Worm (Caenorhabditis elegans) whole organism, L3 larva: Measurements from ENCODE around the gene cal-7.

Experiments used
- ZK546.5 ChIP-seq: sonication (generic microtip); optimal IDR thresholded peaks from 2 replicates; lab custom pipeline; 2017; ENCODE audit warnings: missing biosample characterization, missing genetic modification characterization
- ama-1 ChIP-seq: fragments of 150-350 bp; optimal IDR thresholded peaks from 2 replicates; lab custom pipeline; 2018
- ceh-16 ChIP-seq: sonication (generic microtip); optimal IDR thresholded peaks from 2 replicates; lab custom pipeline; 2017; ENCODE audit warnings: missing biosample characterization, missing genetic modification characterization
- ceh-28 ChIP-seq: fragments of 150-350 bp; optimal IDR thresholded peaks from 2 replicates; lab custom pipeline; 2014; ENCODE audit warnings: missing biosample characterization, missing genetic modification reagents, missing genetic modification characterization
- ceh-82 ChIP-seq: fragments of 150-350 bp; optimal IDR thresholded peaks from 2 replicates; lab custom pipeline; 2014; ENCODE audit warnings: missing biosample characterization, missing genetic modification characterization
- ceh-9 ChIP-seq: sonication (generic microtip); optimal IDR thresholded peaks from 2 replicates; lab custom pipeline; 2018; ENCODE audit warnings: missing biosample characterization, missing genetic modification characterization
- daf-12 ChIP-seq: fragments of 150-350 bp; optimal IDR thresholded peaks from 2 replicates; lab custom pipeline; 2014; ENCODE audit warnings: missing biosample characterization, missing genetic modification reagents, missing genetic modification characterization
- egl-27 ChIP-seq: sonication (generic microtip); optimal IDR thresholded peaks from 4 replicates; lab custom pipeline; 2017; ENCODE audit warnings: missing biosample characterization, missing genetic modification reagents, missing genetic modification characterization
- elt-1 ChIP-seq: fragments of 150-350 bp; optimal IDR thresholded peaks from 2 replicates; lab custom pipeline; 2014; ENCODE audit warnings: missing biosample characterization, missing genetic modification characterization
- elt-2 ChIP-seq: sonication (generic microtip); optimal IDR thresholded peaks from 2 replicates; lab custom pipeline; 2016; ENCODE audit warnings: missing genetic modification reagents, mild to moderate bottlenecking, missing genetic modification characterization, missing compliant biosample characterization
- elt-3 ChIP-seq, 3 experiments: fragments of 150-350 bp in 1 of 3; sonication (generic microtip) in 2 of 3; optimal IDR thresholded peaks; 2 replicates in 2 of 3; 4 replicates in 1 of 3; lab custom pipeline; 2014 to 2017; ENCODE audit warnings: missing biosample characterization in 3 of 3, missing genetic modification characterization in 3 of 3
- eor-1 ChIP-seq, 2 experiments: fragments of 150-350 bp; optimal IDR thresholded peaks; 2 replicates each; lab custom pipeline; 2014 to 2018; ENCODE audit warnings: missing biosample characterization in 2 of 2, missing genetic modification characterization in 2 of 2
- fkh-10 ChIP-seq: sonication (generic microtip); optimal IDR thresholded peaks from 2 replicates; lab custom pipeline; 2017; ENCODE audit warnings: missing biosample characterization, missing genetic modification reagents, missing genetic modification characterization
- fos-1 ChIP-seq: fragments of 150-350 bp; optimal IDR thresholded peaks from 2 replicates; lab custom pipeline; 2014; ENCODE audit warnings: missing biosample characterization, missing genetic modification characterization
- hmg-11 ChIP-seq: sonication (generic microtip); optimal IDR thresholded peaks from 2 replicates; lab custom pipeline; 2016; ENCODE audit warnings: missing genetic modification characterization, missing compliant biosample characterization
- jun-1 ChIP-seq: fragments of 150-350 bp; optimal IDR thresholded peaks from 2 replicates; lab custom pipeline; 2014; ENCODE audit warnings: missing biosample characterization, missing genetic modification reagents, missing genetic modification characterization
- lin-15B ChIP-seq: fragments of 150-350 bp; optimal IDR thresholded peaks from 2 replicates; lab custom pipeline; 2014; ENCODE audit warnings: missing biosample characterization, missing genetic modification characterization
- lin-39 ChIP-seq: fragments of 150-350 bp; optimal IDR thresholded peaks from 2 replicates; lab custom pipeline; 2018; ENCODE audit warnings: missing biosample characterization, missing genetic modification reagents, missing genetic modification characterization
- lsy-12 ChIP-seq: sonication (generic microtip); optimal IDR thresholded peaks from 2 replicates; lab custom pipeline; 2016; ENCODE audit warnings: mild to moderate bottlenecking, missing genetic modification characterization, missing compliant biosample characterization
- mml-1 ChIP-seq: fragments of 150-350 bp; sonication (generic microtip); optimal IDR thresholded peaks from 3 replicates; lab custom pipeline; 2014; ENCODE audit warnings: missing biosample characterization, missing genetic modification characterization
- nfya-1 ChIP-seq: sonication (generic microtip); optimal IDR thresholded peaks from 2 replicates; lab custom pipeline; 2017; ENCODE audit warnings: missing genetic modification characterization, mild to moderate bottlenecking, missing compliant biosample characterization, antibody characterized with exemption, moderate library complexity; ENCODE audit not compliant: insufficient read depth
- nhr-12 ChIP-seq: fragments of 150-350 bp; optimal IDR thresholded peaks from 2 replicates; lab custom pipeline; 2014; ENCODE audit warnings: missing biosample characterization, missing genetic modification characterization
- nhr-23 ChIP-seq: fragments of 150-350 bp; optimal IDR thresholded peaks from 2 replicates; lab custom pipeline; 2014; ENCODE audit warnings: missing biosample characterization, missing genetic modification reagents, missing genetic modification characterization
- nhr-28 ChIP-seq: fragments of 150-350 bp; optimal IDR thresholded peaks from 2 replicates; lab custom pipeline; 2014; ENCODE audit warnings: missing biosample characterization, missing genetic modification characterization
- nhr-43 ChIP-seq: sonication (generic microtip); optimal IDR thresholded peaks from 2 replicates; lab custom pipeline; 2016; ENCODE audit warnings: mild to moderate bottlenecking, missing genetic modification characterization, missing compliant biosample characterization; ENCODE audit not compliant: poor library complexity, severe bottlenecking
- nhr-76 ChIP-seq: fragments of 150-350 bp; sonication (generic microtip); optimal IDR thresholded peaks from 5 replicates; lab custom pipeline; 2014; ENCODE audit warnings: missing biosample characterization, missing genetic modification characterization
- pha-4 ChIP-seq: fragments of 150-350 bp; optimal IDR thresholded peaks from 2 replicates; lab custom pipeline; 2014; ENCODE audit warnings: missing biosample characterization, missing genetic modification reagents, missing genetic modification characterization
- pqm-1 ChIP-seq: fragments of 150-350 bp; optimal IDR thresholded peaks from 2 replicates; lab custom pipeline; 2017; ENCODE audit warnings: missing biosample characterization, missing genetic modification characterization, inconsistent platforms
- sea-2 ChIP-seq: fragments of 150-350 bp; sonication (generic microtip); optimal IDR thresholded peaks from 4 replicates; lab custom pipeline; 2014; ENCODE audit warnings: missing biosample characterization, missing genetic modification reagents, missing genetic modification characterization
- skn-1 ChIP-seq: fragments of 150-350 bp; optimal IDR thresholded peaks from 2 replicates; lab custom pipeline; 2014; ENCODE audit warnings: missing biosample characterization, missing genetic modification characterization
- snpc-4 ChIP-seq: fragments of 150-350 bp; optimal IDR thresholded peaks from 2 replicates; lab custom pipeline; 2014; ENCODE audit warnings: missing biosample characterization, missing genetic modification characterization
- tbx-2 ChIP-seq: sonication (generic microtip); optimal IDR thresholded peaks from 2 replicates; lab custom pipeline; 2016; ENCODE audit warnings: mild to moderate bottlenecking, missing genetic modification characterization, missing compliant biosample characterization
- unc-62 ChIP-seq: fragments of 150-350 bp; sonication (generic microtip); optimal IDR thresholded peaks from 4 replicates; lab custom pipeline; 2014; ENCODE audit warnings: missing biosample characterization, missing genetic modification reagents, missing genetic modification characterization
- zag-1 ChIP-seq: fragments of 150-350 bp; optimal IDR thresholded peaks from 2 replicates; lab custom pipeline; 2014; ENCODE audit warnings: missing biosample characterization, missing genetic modification characterization
- ztf-11 ChIP-seq: fragments of 150-350 bp; optimal IDR thresholded peaks from 2 replicates; lab custom pipeline; 2014; ENCODE audit warnings: missing biosample characterization, missing genetic modification characterization

Gene cal-7

ce11 chrV:9733920-9734454 lies at the start of gene cal-7:
TSS of gene cal-7 (plus strand) at chrV:9734103.
- TF ChIP-seq skn-1 (no peak), lin-39 (tag; lab: Kevin White, UChicago) (no peak), tbx-2 (tag; lab: Kevin White, UChicago) (peak; percentile 27), egl-27 (tag; lab: Kevin White, UChicago) (no peak), fkh-10 (GFP tag; lab: Kevin White, UChicago) (peak; percentile 1), elt-1 (no peak), lsy-12 (tag; lab: Kevin White, UChicago) (peak; percentile 12), ceh-9 (tag; lab: Kevin White, UChicago) (no peak), pha-4 (tag; lab: Kevin White, UChicago) (peak; percentile 1), pqm-1 (tag; lab: Kevin White, UChicago) (no peak), ceh-28 (peak; percentile 30), nhr-28 (tag; lab: Kevin White, UChicago) (no peak), ama-1 (lab: Kevin White, UChicago) (peak; percentile 46), nfya-1 (tag; lab: Kevin White, UChicago) (no peak), elt-3 (tag; optimal IDR thresholded peaks at IDR 0.05; lab: Kevin White, UChicago) (no peak), mml-1 (tag; lab: Kevin White, UChicago) (no peak), zag-1 (tag; lab: Kevin White, UChicago) (no peak), elt-2 (tag; lab: Kevin White, UChicago) (no peak)

ce11 chrV:9685559-9685958 lies 48.3 kb upstream of the cal-7 start, which contains the start of gene ZK287.4:
TSS of gene ZK287.4 (minus strand) at chrV:9685659.
- no peak for TF ChIP-seq lin-15B
- TF ChIP-seq fos-1 (tag; lab: Kevin White, UChicago), result no peak
- no peak for TF ChIP-seq ceh-16 (tag; lab: Kevin White, UChicago)
- no peak for TF ChIP-seq nhr-12 (tag; lab: Kevin White, UChicago)
- TF ChIP-seq unc-62, result no peak
- TF ChIP-seq daf-12 (tag; lab: Kevin White, UChicago), result no peak
- no peak for TF ChIP-seq lin-39 (tag; lab: Kevin White, UChicago)
- TF ChIP-seq ceh-82 (tag; lab: Kevin White, UChicago), result no peak
- TF ChIP-seq eor-1 (tag; optimal IDR thresholded peaks at IDR 0.05; lab: Kevin White, UChicago), result no peak
- TF ChIP-seq nhr-43 (tag; lab: Kevin White, UChicago), result no peak
- TF ChIP-seq mml-1 (tag; lab: Kevin White, UChicago), result no peak
- no peak for TF ChIP-seq ztf-11
- no peak for TF ChIP-seq zag-1 (tag; lab: Kevin White, UChicago)
- no peak for TF ChIP-seq jun-1
- no peak for TF ChIP-seq nhr-23 (tag; lab: Kevin White, UChicago)
- TF ChIP-seq elt-1, result no peak
- TF ChIP-seq pha-4 (tag; lab: Kevin White, UChicago), result no peak

DNA sequence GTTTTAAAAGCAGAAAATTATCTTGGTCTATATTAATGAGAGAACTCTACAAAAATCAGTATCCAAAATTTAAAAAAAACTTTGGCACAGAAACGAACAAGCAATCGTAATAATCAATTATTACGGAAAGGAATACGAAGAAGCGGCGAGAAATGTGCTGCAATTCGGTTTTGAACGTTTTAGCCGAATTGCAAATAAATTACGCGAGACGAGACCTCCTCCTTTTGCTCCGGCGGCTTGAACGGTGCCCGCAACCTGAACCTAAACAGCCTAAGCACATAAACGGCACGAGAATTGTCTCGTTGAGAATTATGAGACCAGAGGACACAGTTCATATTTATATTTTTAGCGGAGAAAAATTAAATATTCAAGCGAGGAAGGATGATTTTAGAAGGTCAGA lies 44.5 kb upstream of the cal-7 start:
- TF ChIP-seq ama-1 (lab: Kevin White, UChicago) (peak; percentile 32), nhr-43 (tag; lab: Kevin White, UChicago) (no peak)

- no peak for TF ChIP-seq ceh-28
- no peak for TF ChIP-seq ama-1 (lab: Kevin White, UChicago)
- no peak for TF ChIP-seq snpc-4 (tag; lab: Kevin White, UChicago)
- TF ChIP-seq ceh-82 (tag; lab: Kevin White, UChicago), result no peak
- no peak for TF ChIP-seq lin-39 (tag; lab: Kevin White, UChicago)
- no peak for TF ChIP-seq nfya-1 (tag; lab: Kevin White, UChicago)
- TF ChIP-seq jun-1, result no peak
- no peak for TF ChIP-seq unc-62
- TF ChIP-seq sea-2 (GFP tag; lab: Kevin White, UChicago), result no peak
- no peak for TF ChIP-seq skn-1
- no peak for TF ChIP-seq ZK546.5 (tag; lab: Kevin White, UChicago)
- no peak for TF ChIP-seq ceh-9 (tag; lab: Kevin White, UChicago)
- no peak for TF ChIP-seq mml-1 (tag; lab: Kevin White, UChicago)
- no peak for TF ChIP-seq nhr-76 (tag; lab: Kevin White, UChicago)
- TF ChIP-seq nhr-28 (tag; lab: Kevin White, UChicago), result no peak
- TF ChIP-seq hmg-11 (tag; lab: Kevin White, UChicago), result no peak
These were observed 43.8 kb upstream of the cal-7 start, which contains the start of gene rbx-1 for ce11 chrV:9690099-9690572. TSS of gene rbx-1 (minus strand) at chrV:9690522.
